Fruit fly (Drosophila melanogaster): Measurements from ENCODE around the gene Zpr1.

- no peak for TF ChIP-seq dmrt93B (GFP tag; optimal IDR thresholded peaks at IDR 0.05)
- no peak for TF ChIP-seq HLH106 (tag; optimal IDR thresholded peaks at IDR 0.05)
- TF ChIP-seq Abd-B (GFP tag; optimal IDR thresholded peaks at IDR 0.05): no peak
- TF ChIP-seq dsf (GFP tag; optimal IDR thresholded peaks at IDR 0.05; ENCODE audit: borderline replicate concordance): no peak
- no peak for TF ChIP-seq pan (optimal IDR thresholded peaks at IDR 0.05)
- no peak for TF ChIP-seq sv (GFP tag; optimal IDR thresholded peaks at IDR 0.05)
Measured at dm6 chrX:9130243-9130642, 31.6 kb downstream of the Zpr1 start.

All from whole organism, wandering third instar larva.